Fruit fly (Drosophila melanogaster): ENCODE results near the gene CG14262.

Gene CG14262

DNA sequence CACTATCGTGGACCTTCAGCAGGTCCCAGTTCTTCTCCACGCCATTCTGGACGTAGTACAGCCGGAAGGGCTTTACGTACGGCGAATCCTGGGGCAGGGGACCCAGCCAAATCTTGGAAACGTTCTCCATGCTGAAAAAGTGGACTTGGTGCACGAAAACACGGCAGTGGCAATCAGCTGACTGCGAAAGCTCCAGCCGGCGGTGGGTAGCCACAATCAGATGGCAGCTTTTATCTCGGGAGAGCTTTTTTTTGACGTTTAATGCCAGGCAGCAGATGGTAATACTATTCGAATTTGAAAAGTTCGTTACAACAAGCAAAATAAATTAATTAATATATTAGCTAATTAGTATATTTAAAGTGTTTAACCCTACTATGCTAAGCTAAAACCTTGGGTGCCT is 36.9 kb downstream of the CG14262 start, which contains the start of gene CG42813 (continued):
- no peak for TF ChIP-seq Dbx (GFP tag; IDR thresholded peaks at IDR 0.05)
- TF ChIP-seq Elba2 (GFP tag; optimal IDR thresholded peaks at IDR 0.05): no peak
- no peak for TF ChIP-seq tx (GFP tag; optimal IDR thresholded peaks at IDR 0.05)
- no peak for TF ChIP-seq ase (GFP tag; IDR thresholded peaks at IDR 0.05)
- TF ChIP-seq da (GFP tag; optimal IDR thresholded peaks at IDR 0.05): no peak
- no peak for TF ChIP-seq CG17912 (GFP tag; optimal IDR thresholded peaks at IDR 0.05)
- no peak for TF ChIP-seq Scr (GFP tag; IDR thresholded peaks at IDR 0.05; ENCODE audit: partially characterized antibody)
- TF ChIP-seq corto (GFP tag; optimal IDR thresholded peaks at IDR 0.05): no peak
- TF ChIP-seq Spps (tag; optimal IDR thresholded peaks at IDR 0.05): no peak
- TF ChIP-seq gt (GFP tag; IDR thresholded peaks at IDR 0.05): no peak
- peak; percentile 29; the same call in 1 of the 2 replicates for TF ChIP-seq CG3847 (GFP tag; IDR thresholded peaks at IDR 0.05)
- no peak for TF ChIP-seq Sox100B (GFP tag; optimal IDR thresholded peaks at IDR 0.05)
- no peak for TF ChIP-seq crc (GFP tag; optimal IDR thresholded peaks at IDR 0.05)
- TF ChIP-seq CG14965 (GFP tag; optimal IDR thresholded peaks at IDR 0.05; ENCODE audit: borderline replicate concordance): peak; percentile 65
- no peak for TF ChIP-seq lmd (GFP tag; IDR thresholded peaks at IDR 0.05)
- TF ChIP-seq lilli (GFP tag; optimal IDR thresholded peaks at IDR 0.05): no peak
- TF ChIP-seq zfh2 (GFP tag; optimal IDR thresholded peaks at IDR 0.05): no peak
- no peak for TF ChIP-seq Lim3 (GFP tag; IDR thresholded peaks at IDR 0.05)
- no peak for TF ChIP-seq nom (GFP tag; optimal IDR thresholded peaks at IDR 0.05)
- TF ChIP-seq CG10209 (GFP tag; optimal IDR thresholded peaks at IDR 0.05): no peak
- TF ChIP-seq Opbp (GFP tag; IDR thresholded peaks at IDR 0.05; ENCODE audit: partially characterized antibody): no peak
- no peak for TF ChIP-seq Poxn (GFP tag; IDR thresholded peaks at IDR 0.05)
- no peak for TF ChIP-seq mld (GFP tag; IDR thresholded peaks at IDR 0.05; ENCODE audit: partially characterized antibody)
- TF ChIP-seq Atf3 (GFP tag; optimal IDR thresholded peaks at IDR 0.05): no peak
- TF ChIP-seq CG9727 (GFP tag; optimal IDR thresholded peaks at IDR 0.05): no peak
- TF ChIP-seq CG7928 (GFP tag; optimal IDR thresholded peaks at IDR 0.05): no peak
- peak; percentile 38 for TF ChIP-seq Med (GFP tag)
- TF ChIP-seq PHDP (tag; optimal IDR thresholded peaks at IDR 0.05): no peak
- no peak for TF ChIP-seq en (GFP tag; optimal IDR thresholded peaks at IDR 0.05)
- TF ChIP-seq sima (GFP tag; optimal IDR thresholded peaks at IDR 0.05): no peak
- no peak for TF ChIP-seq run (tag; optimal IDR thresholded peaks at IDR 0.05)
- TF ChIP-seq Abd-B (GFP tag; optimal IDR thresholded peaks at IDR 0.05): no peak
- no peak for TF ChIP-seq CG2889 (GFP tag; IDR thresholded peaks at IDR 0.05)
- no peak for TF ChIP-seq CG9437 (GFP tag; optimal IDR thresholded peaks at IDR 0.05)
- no peak for TF ChIP-seq cwo (GFP tag; optimal IDR thresholded peaks at IDR 0.05)
- TF ChIP-seq CG17829 (tag; optimal IDR thresholded peaks at IDR 0.05): no peak
- peak; percentile 25 for TF ChIP-seq HmgZ (tag; optimal IDR thresholded peaks at IDR 0.05)
- TF ChIP-seq CG15479 (GFP tag; optimal IDR thresholded peaks at IDR 0.05): no peak
- TF ChIP-seq usp (GFP tag; optimal IDR thresholded peaks at IDR 0.05): no peak
- no peak for TF ChIP-seq Dek (tag; optimal IDR thresholded peaks at IDR 0.05)
- no peak for TF ChIP-seq CG7839 (tag; optimal IDR thresholded peaks at IDR 0.05)
- TF ChIP-seq pzg (GFP tag; optimal IDR thresholded peaks at IDR 0.05): peak; percentile 45
- peak; percentile 40; the same call in 1 of the 3 replicates for TF ChIP-seq CG34224 (GFP tag; IDR thresholded peaks at IDR 0.05; ENCODE audit: partially characterized antibody)
- TF ChIP-seq vvl (GFP tag; IDR thresholded peaks at IDR 0.05): no peak
- TF ChIP-seq Rfx (GFP tag; IDR thresholded peaks at IDR 0.05): no peak; the same call in 1 of the 2 replicates
- TF ChIP-seq Dp (GFP tag; optimal IDR thresholded peaks at IDR 0.05): peak; percentile 43
- no peak for TF ChIP-seq eyg (GFP tag; optimal IDR thresholded peaks at IDR 0.05)
- TF ChIP-seq Bgb (GFP tag; IDR thresholded peaks at IDR 0.05; ENCODE audit: partially characterized antibody): peak; percentile 16; the same call in 1 of the 2 replicates
